Worm (Caenorhabditis elegans) whole organism, late embryonic: Measurements from ENCODE around the gene lab-2.

Experiments
- ama-1 ChIP-seq: fragments of 150-350 bp; optimal IDR thresholded peaks from 2 replicates; lab custom pipeline; 2014
- dve-1 ChIP-seq: sonication (generic microtip); optimal IDR thresholded peaks from 2 replicates; lab custom pipeline; 2017; ENCODE audit warnings: antibody characterized with exemption, mild to moderate bottlenecking, missing genetic modification characterization, missing compliant biosample characterization
- ets-4 ChIP-seq: sonication (generic microtip); optimal IDR thresholded peaks from 2 replicates; lab custom pipeline; 2016; ENCODE audit warnings: missing genetic modification characterization, missing compliant biosample characterization
- eyg-1 ChIP-seq: sonication (generic microtip); optimal IDR thresholded peaks from 2 replicates; lab custom pipeline; 2016; ENCODE audit warnings: missing genotype, missing genetic modification characterization, missing compliant biosample characterization
- fkh-10 ChIP-seq: fragments of 150-350 bp; optimal IDR thresholded peaks from 2 replicates; lab custom pipeline; 2014; ENCODE audit warnings: missing biosample characterization, missing genetic modification reagents, missing genetic modification characterization
- fkh-6 ChIP-seq: sonication (generic microtip); optimal IDR thresholded peaks from 2 replicates; lab custom pipeline; 2016; ENCODE audit warnings: missing genetic modification characterization, missing compliant biosample characterization
- pha-4 ChIP-seq: fragments of 150-350 bp; optimal IDR thresholded peaks from 2 replicates; lab custom pipeline; 2018; ENCODE audit warnings: missing biosample characterization, missing genetic modification reagents, missing genetic modification characterization
- ttx-3 ChIP-seq: sonication (generic microtip); optimal IDR thresholded peaks from 2 replicates; lab custom pipeline; 2016; ENCODE audit warnings: missing genetic modification reagents, missing genetic modification characterization, missing compliant biosample characterization
- unc-86 ChIP-seq: sonication (generic microtip); optimal IDR thresholded peaks from 2 replicates; lab custom pipeline; 2016; ENCODE audit warnings: missing genetic modification characterization, missing compliant biosample characterization
- zip-5 ChIP-seq: sonication (generic microtip); optimal IDR thresholded peaks from 2 replicates; lab custom pipeline; 2016; ENCODE audit warnings: missing genetic modification characterization, missing compliant biosample characterization

ce11 chrIII:7319390-7319789 lies 10.0 kb downstream of the lab-2 start, which contains the start of gene F56C9.8:
- TF ChIP-seq unc-86 (no peak), pha-4 (no peak), zip-5 (no peak), fkh-6 (tag; lab: Kevin White, UChicago) (no peak), ama-1 (lab: Kevin White, UChicago) (no peak), fkh-10 (GFP tag; lab: Kevin White, UChicago) (no peak), ets-4 (tag; lab: Kevin White, UChicago) (no peak), eyg-1 (tag; lab: Kevin White, UChicago) (no peak), ttx-3 (tag; lab: Kevin White, UChicago) (no peak), dve-1 (tag; lab: Kevin White, UChicago) (no peak)
